Worm (Caenorhabditis elegans): ENCODE data around the gene dpyd-1.

DNA sequence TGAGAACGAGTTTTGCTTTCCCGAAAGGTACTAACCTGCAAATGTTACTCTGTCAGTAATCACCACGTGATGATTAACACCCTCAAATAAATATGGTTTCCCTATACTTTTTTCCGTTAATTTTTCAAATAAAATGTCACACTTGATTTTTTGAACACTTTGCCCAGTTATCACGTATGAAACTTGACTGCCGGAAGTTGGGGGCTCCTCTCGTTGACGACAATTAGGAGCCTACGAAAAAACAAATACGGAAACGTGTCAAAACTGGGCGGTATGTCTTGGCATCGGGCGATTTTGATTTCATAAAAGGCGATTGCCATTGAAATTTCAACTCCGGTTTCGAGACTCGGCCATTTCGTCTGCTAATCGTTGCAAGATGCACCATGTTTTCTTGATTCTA lies 19.7 kb upstream of the dpyd-1 start, which contains the start of gene C25F6.8:
- TF ChIP-seq Y53F4B.3 (GFP tag; IDR thresholded peaks at IDR 0.05) = no peak
- TF ChIP-seq dpl-1 (GFP tag; optimal IDR thresholded peaks at IDR 0.05) = no peak
- TF ChIP-seq lin-54 (GFP tag; optimal IDR thresholded peaks at IDR 0.05) = no peak

Data from whole organism, young adult.